Fruit fly (Drosophila melanogaster) whole organism, embryonic: ENCODE data around the gene Cyp9f2.

ENCODE experiments used
- Atf6 ChIP-seq: fragments of 200-800 bp; sonication (Bioruptor generic); IDR thresholded peaks from 2 replicates; pipeline ENCODE4 v1.3.6; 2022; ENCODE audit warnings: missing biosample characterization, missing genetic modification characterization
- Awh ChIP-seq: fragments of 200-800 bp; sonication (Bioruptor generic); IDR thresholded peaks from 2 replicates; pipeline ENCODE4, ENCODE4 v1.3.6; 2022; ENCODE audit warnings: missing biosample characterization, missing genetic modification characterization
- CG11456 ChIP-seq: fragments of 200-800 bp; sonication (Bioruptor generic); IDR thresholded peaks from 3 replicates; pipeline ENCODE4 v1.3.6; 2022; ENCODE audit warnings: missing biosample characterization, missing genetic modification characterization
- CG14710 ChIP-seq: fragments of 200-800 bp; sonication (Bioruptor generic); optimal IDR thresholded peaks from 3 replicates; lab custom pipeline; 2019; ENCODE audit warnings: missing biosample characterization, mild to moderate bottlenecking, missing genetic modification characterization, moderate library complexity
- CG16779 ChIP-seq: fragments of 200-800 bp; sonication (Bioruptor generic); IDR thresholded peaks from 2 replicates; pipeline ENCODE4 v1.3.6; 2022; ENCODE audit warnings: missing biosample characterization, missing genetic modification characterization
- CG16813 ChIP-seq: fragments of 200-800 bp; sonication (Bioruptor generic); IDR thresholded peaks from 3 replicates; pipeline ENCODE4 v1.3.6; 2022; ENCODE audit warnings: missing biosample characterization, missing genetic modification characterization; ENCODE audit not compliant: partially characterized antibody
- CG17328 ChIP-seq: fragments of 200-800 bp; sonication (Bioruptor generic); IDR thresholded peaks from 2 replicates; pipeline ENCODE4 v1.3.6; 2022; ENCODE audit warnings: missing biosample characterization, missing genetic modification characterization
- CG17361 ChIP-seq: fragments of 200-800 bp; sonication (Bioruptor generic); IDR thresholded peaks from 3 replicates; pipeline ENCODE4 v1.3.6; 2022; ENCODE audit warnings: missing biosample characterization, missing genetic modification characterization
- CG17802 ChIP-seq: fragments of 200-800 bp; sonication (Bioruptor generic); optimal IDR thresholded peaks from 2 replicates; lab custom pipeline; 2018; ENCODE audit warnings: missing biosample characterization, mild to moderate bottlenecking, missing genetic modification characterization, moderate library complexity
- CG18262 ChIP-seq: fragments of 200-800 bp; optimal IDR thresholded peaks from 3 replicates; lab custom pipeline; 2019; ENCODE audit warnings: missing biosample characterization, mild to moderate bottlenecking, missing genetic modification characterization, moderate library complexity
- CG2116 ChIP-seq: fragments of 200-800 bp; sonication (Bioruptor generic); optimal IDR thresholded peaks from 3 replicates; lab custom pipeline; 2018; ENCODE audit warnings: missing biosample characterization, mild to moderate bottlenecking, missing genetic modification characterization
- CG34224 ChIP-seq: fragments of 200-800 bp; sonication (Bioruptor generic); IDR thresholded peaks from 3 replicates; pipeline ENCODE4 v1.3.6; 2022; ENCODE audit warnings: missing biosample characterization, missing genetic modification characterization; ENCODE audit not compliant: partially characterized antibody
- CG34422 ChIP-seq: fragments of 200-800 bp; sonication (Bioruptor generic); IDR thresholded peaks from 3 replicates; pipeline ENCODE4 v1.3.6; 2022; ENCODE audit warnings: missing biosample characterization, missing genetic modification characterization
- CG3847 ChIP-seq: fragments of 200-800 bp; sonication (Bioruptor generic); IDR thresholded peaks from 2 replicates; pipeline ENCODE4 v1.3.6; 2022; ENCODE audit warnings: missing biosample characterization, missing genetic modification characterization
- CG6791 ChIP-seq: fragments of 200-800 bp; sonication (Bioruptor generic); IDR thresholded peaks from 3 replicates; pipeline ENCODE4 v1.3.6; 2022; ENCODE audit warnings: missing biosample characterization, missing genetic modification characterization; ENCODE audit not compliant: partially characterized antibody
- Dll ChIP-seq: fragments of 200-800 bp; sonication (Bioruptor generic); IDR thresholded peaks from 4 replicates; pipeline ENCODE4 v1.3.6; 2022; ENCODE audit warnings: missing biosample characterization, missing genetic modification characterization; ENCODE audit not compliant: partially characterized antibody
- E2f2 ChIP-seq: fragments of 200-800 bp; sonication (Bioruptor generic); IDR thresholded peaks from 2 replicates; pipeline ENCODE4 v1.3.6; 2022; ENCODE audit warnings: missing biosample characterization, missing genetic modification characterization
- HLH4C ChIP-seq: fragments of 200-800 bp; sonication (Bioruptor generic); IDR thresholded peaks from 3 replicates; pipeline ENCODE4 v1.3.6; 2022; ENCODE audit warnings: missing biosample characterization, missing genetic modification characterization; ENCODE audit not compliant: partially characterized antibody
- MBD-R2 ChIP-seq: fragments of 200-800 bp; sonication (Bioruptor generic); IDR thresholded peaks from 2 replicates; pipeline ENCODE4 v1.3.6; 2022; ENCODE audit warnings: missing biosample characterization, missing genetic modification characterization
- Myb ChIP-seq: fragments of 200-800 bp; sonication (Bioruptor generic); optimal IDR thresholded peaks from 2 replicates; lab custom pipeline; 2016; ENCODE audit warnings: missing biosample characterization, missing genetic modification characterization
- Sry-δ ChIP-seq: fragments of 200-800 bp; sonication (Bioruptor generic); optimal IDR thresholded peaks from 2 replicates; lab custom pipeline; 2016; ENCODE audit warnings: missing biosample characterization, missing genetic modification characterization
- ase ChIP-seq: fragments of 200-800 bp; sonication (Bioruptor generic); IDR thresholded peaks from 3 replicates; pipeline ENCODE4 v1.3.6; 2022; ENCODE audit warnings: missing biosample characterization, missing genetic modification characterization
- bigmax ChIP-seq: fragments of 200-800 bp; sonication (Bioruptor generic); optimal IDR thresholded peaks from 2 replicates; lab custom pipeline; 2018; ENCODE audit warnings: missing biosample characterization, mild to moderate bottlenecking, missing genetic modification characterization
- crol ChIP-seq: fragments of 200-800 bp; sonication (Bioruptor generic); IDR thresholded peaks from 2 replicates; pipeline ENCODE4 v1.3.6; 2022; ENCODE audit warnings: missing biosample characterization, missing genetic modification characterization
- eyg ChIP-seq: fragments of 200-800 bp; sonication (Bioruptor generic); optimal IDR thresholded peaks from 3 replicates; lab custom pipeline; 2016; ENCODE audit warnings: missing biosample characterization, missing genetic modification characterization
- knrl ChIP-seq: fragments of 200-800 bp; sonication (Bioruptor generic); IDR thresholded peaks from 3 replicates; pipeline ENCODE4 v1.3.6; 2022; ENCODE audit warnings: missing biosample characterization, missing genetic modification characterization; ENCODE audit not compliant: partially characterized antibody
- pzg ChIP-seq: fragments of 200-800 bp; sonication (Bioruptor generic); optimal IDR thresholded peaks from 3 replicates; lab custom pipeline; 2018; ENCODE audit warnings: missing biosample characterization, mild to moderate bottlenecking, missing genetic modification characterization, moderate library complexity
- sens ChIP-seq: fragments of 200-800 bp; sonication (Bioruptor generic); peaks from one replicate; lab custom pipeline; 2016; ENCODE audit warnings: missing biosample characterization, missing genetic modification characterization
- so ChIP-seq: fragments of 200-800 bp; sonication (Bioruptor generic); IDR thresholded peaks from 3 replicates; pipeline ENCODE4 v1.3.6; 2022; ENCODE audit warnings: missing biosample characterization, missing genetic modification characterization
- sug ChIP-seq: fragments of 200-800 bp; optimal IDR thresholded peaks from 2 replicates; lab custom pipeline; 2019; ENCODE audit warnings: missing biosample characterization, mild to moderate bottlenecking, missing genetic modification characterization, moderate library complexity
- tna ChIP-seq: fragments of 200-800 bp; sonication (Bioruptor generic); IDR thresholded peaks from 2 replicates; pipeline ENCODE4 v1.3.6; 2022; ENCODE audit warnings: missing biosample characterization, missing genetic modification characterization; ENCODE audit not compliant: partially characterized antibody
- vnd ChIP-seq: fragments of 200-800 bp; sonication (Bioruptor generic); IDR thresholded peaks from 3 replicates; pipeline ENCODE4 v1.3.6; 2022; ENCODE audit warnings: missing biosample characterization, missing genetic modification characterization; ENCODE audit not compliant: partially characterized antibody
- vvl ChIP-seq: fragments of 200-800 bp; sonication (Bioruptor generic); IDR thresholded peaks from 2 replicates; pipeline ENCODE4 v1.3.6; 2022; ENCODE audit warnings: missing biosample characterization, missing genetic modification characterization

The Cyp9f2 gene

DNA sequence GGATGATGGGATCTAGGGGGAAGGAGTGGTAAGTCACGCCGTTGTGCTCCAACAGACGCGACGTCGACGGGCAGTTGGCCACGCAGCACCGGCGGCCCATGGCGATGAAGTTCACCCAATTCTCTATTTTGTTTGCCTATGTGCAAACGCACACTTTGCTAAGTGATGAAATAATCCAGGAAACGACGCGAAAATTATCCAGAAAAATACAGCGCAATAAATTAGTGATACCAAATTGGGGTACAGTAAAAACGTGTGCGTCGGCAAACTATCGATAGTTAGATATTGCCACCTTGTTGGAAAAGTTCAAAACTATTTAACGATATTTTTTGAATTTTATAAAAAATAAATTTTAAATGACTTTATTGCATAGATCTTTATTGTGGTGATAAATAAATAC is 49.8 kb downstream of the Cyp9f2 start, which contains the start of gene MBD-R2 (continued):
- TF ChIP-seq CG18262 (no peak), CG2116 (GFP tag; lab: Kevin White, UChicago) (peak; percentile 60), CG17361 (0 out of 3 replicates have a peak, but pooled peaks have one; percentile 26), CG16813 (GFP tag; lab: Robert Waterston, UW) (peak; percentile 69), Atf6 (GFP tag; lab: Robert Waterston, UW) (no peak), CG34224 (GFP tag; lab: Robert Waterston, UW) (peak; percentile 66; the same call in 2 of the 3 replicates), ase (GFP tag; lab: Robert Waterston, UW) (no peak), CG17328 (GFP tag; lab: Robert Waterston, UW) (0 out of 2 replicates have a peak, but pooled peaks have one; percentile 27), Sry-δ (GFP tag; lab: Kevin White, UChicago) (peak; percentile 62), vvl (peak; percentile 15; the same call in 1 of the 2 replicates), bigmax (no peak), knrl (GFP tag; lab: Robert Waterston, UW) (peak; percentile 78), CG17802 (tag; lab: Kevin White, UChicago) (no peak), Dll (peak; percentile 78), vnd (GFP tag; lab: Robert Waterston, UW) (peak; percentile 52; the same call in 2 of the 3 replicates), CG3847 (GFP tag; lab: Robert Waterston, UW) (no peak), eyg (no peak), CG6791 (0 out of 3 replicates have a peak, but pooled peaks have one; percentile 34), sug (peak; percentile 0), CG14710 (tag; lab: Kevin White, UChicago) (peak; percentile 46), CG34422 (0 out of 3 replicates have a peak, but pooled peaks have one; percentile 38), pzg (GFP tag; lab: Kevin White, UChicago) (peak; percentile 67), tna (peak; percentile 28; the same call in 1 of the 2 replicates), Awh (GFP tag; lab: Robert Waterston, UW) (no peak), CG16779 (GFP tag; lab: Robert Waterston, UW) (no peak), MBD-R2 (GFP tag; lab: Robert Waterston, UW) (peak; percentile 82), so (GFP tag; lab: Robert Waterston, UW) (no peak), HLH4C (peak; percentile 37; the same call in 2 of the 3 replicates), Myb (peak; percentile 65), CG11456 (GFP tag; lab: Robert Waterston, UW) (no peak), sens (GFP tag; lab: Kevin White, UChicago) (peak; percentile 73), E2f2 (GFP tag; lab: Robert Waterston, UW) (peak; percentile 71), crol (GFP tag; lab: Robert Waterston, UW) (peak; percentile 89)
- TF ChIP-seq, all 482 proteins: peak for 75
